Worm (Caenorhabditis elegans) whole organism, young adult: ENCODE measurements around the gene B0302.5.

Experiments
- C06A6.2 ChIP-seq: fragments of 200-800 bp; sonication (Bioruptor generic); conservative IDR thresholded peaks from 2 replicates; pipeline ENCODE4 v1.3.6; 2022; ENCODE audit warnings: missing genetic modification characterization, missing compliant biosample characterization
- cebp-2 ChIP-seq: fragments of 200-800 bp; sonication (Bioruptor generic); IDR thresholded peaks from 2 replicates; pipeline ENCODE4 v1.3.6; 2022; ENCODE audit warnings: missing genetic modification characterization, missing compliant biosample characterization
- ceh-40 ChIP-seq: fragments of 200-800 bp; sonication (Bioruptor generic); IDR thresholded peaks from 2 replicates; pipeline ENCODE4 v1.3.6; 2022; ENCODE audit warnings: missing genetic modification characterization, missing compliant biosample characterization
- die-1 ChIP-seq: sonication (generic microtip); optimal IDR thresholded peaks from 2 replicates; lab custom pipeline; 2016; ENCODE audit warnings: missing genotype, mild to moderate bottlenecking, missing genetic modification characterization, missing compliant biosample characterization
- ets-4 ChIP-seq: fragments of 200-800 bp; sonication (Bioruptor generic); optimal IDR thresholded peaks from 2 replicates; lab custom pipeline; 2018; ENCODE audit warnings: mild to moderate bottlenecking, missing genetic modification characterization, missing compliant biosample characterization
- lin-35 ChIP-seq, 3 experiments: fragments of 150-350 bp in 2 of 3; sonication (generic microtip) in 1 of 3; optimal IDR thresholded peaks; 2 replicates each; lab custom pipeline; 2014 to 2018; ENCODE audit warnings: missing biosample characterization in 3 of 3, missing genetic modification characterization in 3 of 3, missing genetic modification reagents in 3 of 3
- lsl-1 ChIP-seq: fragments of 200-800 bp; sonication (Bioruptor generic); optimal IDR thresholded peaks from 2 replicates; lab custom pipeline; 2018; ENCODE audit warnings: mild to moderate bottlenecking, missing genetic modification characterization, moderate library complexity, missing compliant biosample characterization
- pha-4 ChIP-seq: fragments of 150-350 bp; sonication (generic microtip); optimal IDR thresholded peaks from 2 replicates; lab custom pipeline; 2014; ENCODE audit warnings: missing biosample characterization, missing genetic modification reagents, missing genetic modification characterization
- repo-1 ChIP-seq: sonication (generic microtip); optimal IDR thresholded peaks from 2 replicates; lab custom pipeline; 2017; ENCODE audit warnings: mild to moderate bottlenecking, missing genetic modification characterization, missing compliant biosample characterization
- snpc-1.1 ChIP-seq: sonication (generic microtip); optimal IDR thresholded peaks from 2 replicates; lab custom pipeline; 2017; ENCODE audit warnings: missing genetic modification characterization, mild to moderate bottlenecking, missing compliant biosample characterization, antibody characterized with exemption, moderate library complexity, missing genotype, missing genetic modification reagents; ENCODE audit not compliant: insufficient read depth
- somi-1 ChIP-seq: fragments of 200-800 bp; sonication (Bioruptor generic); optimal IDR thresholded peaks from 2 replicates; lab custom pipeline; 2018; ENCODE audit warnings: mild to moderate bottlenecking, missing genetic modification characterization, missing compliant biosample characterization
- ztf-26 ChIP-seq: sonication (generic microtip); optimal IDR thresholded peaks from 2 replicates; lab custom pipeline; 2017; ENCODE audit warnings: missing genetic modification characterization, missing compliant biosample characterization

DNA sequence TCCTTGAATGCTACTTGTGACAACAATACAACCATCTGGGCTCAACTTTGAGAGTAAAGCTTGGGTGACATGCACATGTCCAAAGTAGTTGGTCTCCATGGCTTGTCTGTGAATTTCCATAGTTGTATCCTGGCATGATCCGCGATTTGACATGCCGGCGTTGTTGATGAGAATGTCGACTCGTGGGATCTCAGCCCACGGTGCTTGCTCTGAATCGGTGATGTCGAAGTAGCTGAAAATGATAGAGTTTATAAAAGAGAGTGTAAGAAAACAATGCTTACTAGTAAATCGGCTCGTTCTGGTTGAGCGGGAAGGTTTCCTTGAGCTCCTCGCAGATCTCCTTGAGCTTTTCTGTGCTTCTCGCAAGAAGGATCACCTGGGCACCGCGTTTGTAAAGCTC lies 40.1 kb upstream of the B0302.5 start:
- TF ChIP-seq C06A6.2 = no peak
- no peak for TF ChIP-seq lin-35 (GFP tag; optimal IDR thresholded peaks at IDR 0.05; lab: Kevin White, UChicago)
- no peak for TF ChIP-seq ztf-26
- no peak for TF ChIP-seq ceh-40
- TF ChIP-seq die-1 = no peak
- no peak for TF ChIP-seq cebp-2
- TF ChIP-seq somi-1 = no peak
- TF ChIP-seq ets-4 = no peak
- TF ChIP-seq snpc-1.1 = no peak
- TF ChIP-seq repo-1 = no peak
- TF ChIP-seq pha-4 = no peak
- TF ChIP-seq lsl-1 (GFP tag; lab: Kevin White, UChicago) = no peak
